Worm (Caenorhabditis elegans) whole organism, L4 larva: ENCODE data around the gene R07E5.11.

Source experiments
- F49E8.2 ChIP-seq: sonication (generic microtip); optimal IDR thresholded peaks from 2 replicates; lab custom pipeline; 2016; ENCODE audit warnings: missing compliant biosample characterization, mild to moderate bottlenecking, missing genetic modification characterization, borderline replicate concordance
- ZK546.5 ChIP-seq, 2 experiments: sonication (generic microtip); optimal IDR thresholded peaks; 2 replicates each; lab custom pipeline; 2017; ENCODE audit warnings: missing biosample characterization in 2 of 2, missing genetic modification characterization in 2 of 2
- ceh-62 ChIP-seq: sonication (generic microtip); optimal IDR thresholded peaks from 2 replicates; lab custom pipeline; 2017; ENCODE audit warnings: missing biosample characterization, missing genetic modification characterization
- ctbp-1 ChIP-seq: fragments of 200-800 bp; sonication (Bioruptor generic); IDR thresholded peaks from 2 replicates; pipeline ENCODE4 v1.3.6; 2022; ENCODE audit warnings: missing genetic modification reagents, missing genetic modification characterization, missing compliant biosample characterization
- dve-1 ChIP-seq: sonication (generic microtip); optimal IDR thresholded peaks from 2 replicates; lab custom pipeline; 2017; ENCODE audit warnings: antibody characterized with exemption, mild to moderate bottlenecking, missing genetic modification characterization, missing compliant biosample characterization; ENCODE audit not compliant: insufficient read depth
- lsy-2 ChIP-seq, 2 experiments: fragments of 150-350 bp in 1 of 2; sonication (generic microtip) in 1 of 2; optimal IDR thresholded peaks; 2 replicates each; lab custom pipeline; 2014 to 2017; ENCODE audit warnings: missing biosample characterization in 2 of 2, missing genetic modification characterization in 2 of 2
- mes-2 ChIP-seq: sonication (generic microtip); optimal IDR thresholded peaks from 2 replicates; lab custom pipeline; 2016; ENCODE audit warnings: missing genotype, mild to moderate bottlenecking, missing genetic modification characterization, missing compliant biosample characterization; ENCODE audit not compliant: poor library complexity, severe bottlenecking
- nhr-28 ChIP-seq: fragments of 150-350 bp; optimal IDR thresholded peaks from 2 replicates; lab custom pipeline; 2014; ENCODE audit warnings: missing biosample characterization, missing genetic modification characterization
- nhr-77 ChIP-seq: fragments of 150-350 bp; optimal IDR thresholded peaks from 2 replicates; lab custom pipeline; 2014; ENCODE audit warnings: missing biosample characterization, missing genetic modification characterization
- tag-97 ChIP-seq: fragments of 200-800 bp; sonication (Bioruptor generic); IDR thresholded peaks from 2 replicates; pipeline ENCODE4 v1.3.6; 2022; ENCODE audit warnings: missing genetic modification characterization, missing compliant biosample characterization
- unc-39 ChIP-seq: sonication (generic microtip); optimal IDR thresholded peaks from 2 replicates; lab custom pipeline; 2017; ENCODE audit warnings: missing biosample characterization, missing genetic modification characterization
- zag-1 ChIP-seq: fragments of 150-350 bp; optimal IDR thresholded peaks from 2 replicates; lab custom pipeline; 2014; ENCODE audit warnings: missing biosample characterization, missing genetic modification characterization

- TF ChIP-seq dve-1 = no peak
- TF ChIP-seq ZK546.5 (tag; optimal IDR thresholded peaks at IDR 0.05; lab: Kevin White, UChicago) = no peak
- no peak for TF ChIP-seq ctbp-1 (GFP tag; lab: Robert Waterston, UW)
- TF ChIP-seq tag-97 = no peak
- no peak for TF ChIP-seq ceh-62 (tag; lab: Kevin White, UChicago)
- TF ChIP-seq unc-39 (tag; lab: Kevin White, UChicago) = no peak
- no peak for TF ChIP-seq nhr-77 (tag; lab: Kevin White, UChicago)
- TF ChIP-seq nhr-28 (tag; lab: Kevin White, UChicago) = no peak
- no peak for TF ChIP-seq lsy-2 (tag; optimal IDR thresholded peaks at IDR 0.05; lab: Kevin White, UChicago)
- TF ChIP-seq mes-2 = no peak
- TF ChIP-seq zag-1 (tag; lab: Kevin White, UChicago) = no peak
- no peak for TF ChIP-seq F49E8.2 (tag; lab: Kevin White, UChicago)
Measured at ce11 chrIII:4461337-4461736, 46.3 kb upstream of the R07E5.11 start.
